Worm (Caenorhabditis elegans): ENCODE data around the gene fbxa-164.

ce11 chrII:1648768-1649167 is 34.9 kb upstream of the fbxa-164 start, which contains the start of gene fbxb-21:
- TF ChIP-seq snpc-4 (tag; optimal IDR thresholded peaks at IDR 0.05) (no peak), ama-1 (optimal IDR thresholded peaks at IDR 0.05) (no peak), ztf-4 (tag; optimal IDR thresholded peaks at IDR 0.05) (no peak)

All from whole organism, L3 larva.